Worm (Caenorhabditis elegans): ENCODE data around the gene avr-15.

ce11 chrV:13476350-13476749, 35.2 kb downstream of the avr-15 start, which contains the start of gene T10G3.8:
- TF ChIP-seq fkh-10 (GFP tag; optimal IDR thresholded peaks at IDR 0.05): no peak
- TF ChIP-seq lin-13 (GFP tag; optimal IDR thresholded peaks at IDR 0.05): no peak
- TF ChIP-seq ZK337.2 (GFP tag; IDR thresholded peaks at IDR 0.05): no peak
- no peak for TF ChIP-seq egl-27 (tag; optimal IDR thresholded peaks at IDR 0.05)
- no peak for TF ChIP-seq nhr-28 (tag; optimal IDR thresholded peaks at IDR 0.05)
